Fruit fly (Drosophila melanogaster) whole organism, prepupa: ENCODE measurements around the gene CG18586.

Source experiments
- CG11902 ChIP-seq: fragments of 200-800 bp; sonication (Bioruptor generic); optimal IDR thresholded peaks from 3 replicates; lab custom pipeline; 2016; ENCODE audit warnings: missing biosample characterization, missing genetic modification characterization
- Ets96B ChIP-seq: fragments of 200-800 bp; optimal IDR thresholded peaks from 2 replicates; lab custom pipeline; 2019; ENCODE audit warnings: missing biosample characterization, mild to moderate bottlenecking, missing genetic modification characterization, moderate library complexity
- OdsH ChIP-seq: fragments of 200-800 bp; sonication (Bioruptor generic); optimal IDR thresholded peaks from 3 replicates; lab custom pipeline; 2016; ENCODE audit warnings: missing biosample characterization, missing genetic modification characterization
- achi ChIP-seq: fragments of 200-800 bp; sonication (Bioruptor generic); optimal IDR thresholded peaks from 3 replicates; lab custom pipeline; 2016; ENCODE audit warnings: missing biosample characterization, missing genetic modification characterization
- dsx ChIP-seq: fragments of 200-800 bp; optimal IDR thresholded peaks from 3 replicates; lab custom pipeline; 2019; ENCODE audit warnings: missing biosample characterization, mild to moderate bottlenecking, missing genetic modification characterization, moderate library complexity; ENCODE audit not compliant: poor library complexity, severe bottlenecking

- no peak for TF ChIP-seq dsx
- TF ChIP-seq Ets96B (tag; lab: Kevin White, UChicago): no peak
- TF ChIP-seq achi (GFP tag; lab: Kevin White, UChicago): no peak
- no peak for TF ChIP-seq OdsH (GFP tag; lab: Kevin White, UChicago)
- TF ChIP-seq CG11902 (GFP tag; lab: Kevin White, UChicago): no peak
Measured at dm6 chr3L:5828275-5828674, 44.8 kb upstream of the CG18586 start.
